Worm (Caenorhabditis elegans): ENCODE measurements around the gene cdc-50.B.

ce11 chrIV:8722801-8723200 lies 41.9 kb upstream of the cdc-50.B start:
- TF ChIP-seq pha-2 (tag; optimal IDR thresholded peaks at IDR 0.05) (no peak), ceh-14 (tag; optimal IDR thresholded peaks at IDR 0.05) (no peak), fkh-10 (GFP tag; optimal IDR thresholded peaks at IDR 0.05) (no peak), pqm-1 (tag; optimal IDR thresholded peaks at IDR 0.05) (no peak)
